Worm (Caenorhabditis elegans): ENCODE measurements around the gene C15C8.4.

C15C8.4 gene

DNA sequence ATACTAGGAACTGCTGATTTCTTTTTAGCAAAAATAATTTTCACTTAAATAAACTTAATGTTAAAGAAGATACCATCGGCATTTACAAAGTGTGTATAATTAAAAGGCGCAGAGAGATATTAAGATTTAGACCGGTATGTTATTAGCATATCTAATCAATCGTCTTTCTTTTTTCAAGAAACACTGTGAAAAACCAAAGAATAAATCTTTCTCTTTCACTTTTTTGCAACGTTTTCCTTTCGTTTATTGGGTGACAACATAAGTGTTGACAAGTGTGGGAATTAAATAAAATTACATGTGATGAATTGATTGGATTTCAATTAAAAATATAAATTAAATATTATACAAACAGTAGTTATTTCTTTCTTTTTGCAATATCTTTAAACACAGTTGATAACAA is 5.1 kb upstream of the C15C8.4 start, which contains the start of gene C15C8.8:
TSS of gene C15C8.8 (minus strand) at position 101 of the 400 bp plus-strand sequence.
- no peak for TF ChIP-seq unc-62 (GFP tag; optimal IDR thresholded peaks at IDR 0.05)

DNA sequence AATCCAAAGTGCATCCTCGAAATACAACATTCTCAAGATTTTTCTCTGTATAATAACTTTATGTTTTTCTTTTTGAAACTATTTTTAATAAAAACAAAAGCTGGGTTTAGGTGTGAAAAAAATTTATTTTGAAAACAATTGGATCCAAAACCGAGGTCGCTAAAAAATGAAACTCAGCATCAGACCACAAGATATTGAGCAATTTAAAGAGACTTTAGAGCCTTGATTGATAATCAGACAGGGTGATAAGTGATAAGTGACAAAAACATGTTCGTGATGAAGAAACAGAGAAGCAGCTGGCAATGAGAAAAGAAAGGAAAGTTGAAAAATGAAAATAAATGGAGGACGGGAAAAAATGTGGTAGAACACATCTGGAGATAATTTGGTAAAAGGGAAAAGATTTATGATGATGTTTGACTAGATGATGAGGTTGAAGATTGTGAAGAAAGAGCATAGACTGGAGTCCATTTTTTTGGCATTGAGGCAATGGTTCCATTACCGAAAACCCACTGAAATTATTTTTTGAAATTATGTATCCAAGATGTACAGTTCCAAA is 4.3 kb upstream of the C15C8.4 start, which contains the start of gene C15C8.6:
TSS of gene C15C8.6 (minus strand) at position 51 of the 556 bp plus-strand sequence.
- no peak for TF ChIP-seq unc-62 (GFP tag; optimal IDR thresholded peaks at IDR 0.05)

DNA sequence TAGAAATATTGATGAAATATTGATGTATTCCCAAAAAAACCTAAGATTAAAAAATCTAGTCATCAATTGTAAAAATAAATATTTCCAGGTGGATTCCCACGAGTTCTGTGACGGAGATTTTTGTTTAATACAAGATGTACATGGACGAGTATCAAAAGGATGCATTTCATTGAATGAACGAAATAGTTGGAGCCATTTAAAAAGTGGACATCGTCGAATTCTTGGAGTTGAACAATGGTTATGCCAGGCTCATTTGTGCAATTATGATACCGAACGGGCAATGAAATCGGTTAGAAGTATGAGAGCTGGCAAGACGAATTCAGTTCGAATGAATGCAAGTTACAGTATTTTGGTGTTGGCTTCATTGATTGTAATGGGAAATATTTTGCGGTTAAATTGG is 2.3 kb upstream of the C15C8.4 start:
- TF ChIP-seq unc-62 (GFP tag; optimal IDR thresholded peaks at IDR 0.05) = no peak

DNA sequence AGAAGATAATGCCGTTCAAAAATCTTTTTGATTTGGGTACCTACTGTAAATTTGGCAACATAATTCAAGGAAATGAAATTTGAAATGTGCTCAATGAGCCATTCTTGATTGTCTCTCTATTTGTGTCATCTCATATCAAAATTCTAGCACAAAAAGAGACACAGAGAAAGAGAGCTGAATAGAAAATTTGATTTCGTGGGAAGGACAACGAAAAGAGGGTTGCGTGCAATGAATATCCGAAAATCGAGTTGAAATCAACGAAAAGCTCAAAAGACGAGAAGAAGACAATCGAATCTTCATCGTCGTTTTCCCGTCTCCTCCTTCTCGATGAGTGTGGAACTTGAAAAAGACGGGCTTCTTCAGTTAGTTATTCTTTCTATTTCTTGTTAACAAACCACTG is 593 bp upstream of the C15C8.4 start, which contains the start of gene C15C8.5:
TSS of gene C15C8.5 (plus strand) at position 152 of the 400 bp plus-strand sequence.
- no peak for TF ChIP-seq unc-62 (GFP tag; optimal IDR thresholded peaks at IDR 0.05)

DNA sequence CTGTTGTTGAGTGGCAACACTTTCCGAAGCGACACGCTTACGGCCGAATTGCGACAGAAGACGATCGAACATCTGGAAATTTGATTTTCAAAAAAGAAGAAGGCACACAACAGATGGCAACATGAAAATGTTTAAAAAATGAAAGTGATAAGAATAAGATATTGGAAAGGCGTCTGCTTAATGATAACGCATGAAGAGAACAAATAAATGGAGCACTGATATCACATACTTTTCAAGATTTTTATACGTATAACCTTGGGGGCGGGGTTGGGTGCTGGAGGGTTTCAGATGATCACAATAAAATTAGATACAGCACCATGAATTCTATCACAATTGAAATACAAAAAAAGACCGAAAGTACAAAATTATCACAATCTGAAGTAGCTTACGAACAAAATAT is 2.3 kb downstream of the C15C8.4 start, which contains the start of gene C15C8.7:
TSS of gene C15C8.7 (minus strand) at position 72 of the 400 bp plus-strand sequence.
- no peak for TF ChIP-seq unc-62 (GFP tag; optimal IDR thresholded peaks at IDR 0.05)

DNA sequence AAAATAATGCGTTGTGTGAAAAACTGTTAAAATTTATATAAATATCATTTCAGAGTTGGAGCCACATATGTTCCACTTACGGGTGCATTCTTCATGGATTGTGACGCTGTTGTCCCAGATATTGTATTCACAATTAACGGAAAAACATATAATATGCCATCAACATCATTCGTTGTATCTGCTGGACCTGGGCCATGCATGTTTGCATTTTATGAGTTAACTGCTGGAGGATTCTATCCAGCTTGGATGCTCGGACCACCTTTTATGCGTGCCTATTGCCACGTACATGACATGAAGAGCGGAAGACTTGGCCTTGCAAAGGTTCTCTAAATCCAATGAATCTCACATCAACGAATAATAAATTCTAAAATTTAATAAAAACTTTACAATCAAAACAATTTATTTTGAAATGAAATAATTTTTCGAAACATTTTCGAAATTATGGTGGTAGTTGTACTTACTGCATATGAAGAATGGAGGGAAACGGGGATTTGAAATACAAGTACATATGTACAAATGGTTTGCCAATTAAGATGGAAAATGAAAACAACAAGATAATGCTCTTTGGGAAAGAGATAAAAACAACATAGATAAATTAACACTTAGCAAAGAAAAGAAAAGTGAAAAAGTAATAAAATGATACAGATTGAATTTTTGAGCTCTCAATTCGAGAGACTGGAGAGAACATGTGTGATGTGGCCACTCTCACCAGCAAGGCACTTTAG is 3.3 kb downstream of the C15C8.4 start:
- TF ChIP-seq unc-62 (GFP tag; optimal IDR thresholded peaks at IDR 0.05) = no peak

DNA sequence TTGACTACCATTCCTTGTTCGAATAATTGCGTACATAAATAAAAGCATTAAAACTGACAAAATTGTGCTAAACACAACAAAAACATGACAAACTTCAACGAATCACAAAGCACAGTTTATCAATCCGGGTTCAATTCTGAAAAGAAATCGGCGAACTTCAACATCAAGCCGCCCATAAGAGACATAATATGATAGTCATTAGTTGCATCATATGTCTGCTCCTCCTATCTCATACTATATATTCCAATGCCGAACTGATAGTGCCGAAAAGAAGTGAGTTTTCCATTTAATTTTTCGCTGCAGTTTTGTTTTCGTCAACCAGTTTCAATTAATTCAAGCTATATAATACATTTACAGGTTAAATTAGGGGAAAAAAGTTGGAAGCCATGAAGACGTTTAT is 5.6 kb downstream of the C15C8.4 start, which contains the start of gene hrg-7:
TSS of gene hrg-7 (plus strand) at position 358 of the 400 bp plus-strand sequence.
- TF ChIP-seq unc-62 (GFP tag; optimal IDR thresholded peaks at IDR 0.05) = no peak

DNA sequence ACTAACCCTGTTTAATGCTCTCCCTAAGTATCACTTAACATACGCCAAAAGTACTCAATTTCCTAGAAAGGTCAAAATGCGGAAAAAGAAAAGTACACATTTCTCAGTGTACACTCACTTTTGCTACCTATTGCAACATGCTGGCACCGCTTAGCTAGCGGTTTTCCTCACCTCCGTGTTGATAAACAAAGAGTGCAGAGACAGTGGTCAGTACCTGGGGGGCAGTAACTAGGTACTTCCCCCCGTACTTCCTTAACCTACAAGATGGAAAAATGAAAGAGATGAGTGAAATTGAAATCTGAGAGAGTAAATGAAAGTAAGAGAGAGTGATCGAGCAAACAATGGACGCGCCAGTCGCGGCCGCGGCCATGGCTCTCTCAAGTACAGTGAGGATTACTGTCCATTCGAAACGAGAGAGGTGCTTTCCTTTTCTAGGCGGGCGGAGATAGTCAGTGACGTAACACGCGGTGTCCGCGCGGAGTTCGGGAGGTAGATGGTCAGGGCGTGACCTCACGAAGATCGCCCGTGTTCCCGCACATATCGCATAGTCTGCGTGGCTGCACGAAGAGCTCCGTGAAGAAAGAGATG is 11.0 kb downstream of the C15C8.4 start, which contains the start of gene cky-1:
TSS of gene cky-1 (plus strand) at position 538 of the 588 bp plus-strand sequence.
- no peak for TF ChIP-seq unc-62 (GFP tag; optimal IDR thresholded peaks at IDR 0.05)

DNA sequence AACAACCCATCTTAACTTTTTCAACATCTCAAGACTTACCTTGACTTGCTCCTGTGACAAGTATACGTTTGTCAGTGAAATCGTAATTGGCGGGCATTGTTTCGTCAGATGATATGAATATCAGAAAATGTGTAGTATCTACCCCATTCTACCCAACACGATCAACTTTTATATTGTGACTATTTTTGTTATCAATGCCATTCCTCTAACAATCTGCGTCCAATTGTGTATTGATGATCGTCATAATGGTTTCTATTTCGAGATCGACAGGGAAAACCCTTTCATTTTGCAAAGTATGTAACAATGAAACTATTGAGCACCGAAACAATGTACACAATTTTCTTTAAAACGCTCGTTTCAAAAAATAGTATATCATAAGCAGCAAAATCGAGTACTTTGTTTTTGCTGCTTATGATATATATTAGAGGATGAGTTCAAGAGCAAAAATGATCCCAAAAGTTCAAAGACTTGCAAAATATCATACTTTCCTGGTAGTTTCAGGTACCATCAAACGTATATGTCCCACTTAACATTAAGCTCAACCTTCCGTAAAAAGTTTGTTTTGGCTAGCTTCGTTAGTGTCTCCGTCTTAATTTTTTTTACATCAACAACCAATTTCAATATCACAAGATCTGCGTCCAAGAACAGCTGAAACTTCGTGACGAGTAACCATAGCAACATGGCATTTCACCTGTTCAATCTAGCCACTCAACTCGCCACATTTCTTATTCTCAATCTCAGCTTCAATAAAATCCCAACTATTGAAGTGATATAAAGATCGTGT is 13.6 kb downstream of the C15C8.4 start, which contains the start of the genes dhs-21 and xbx-9:
TSS of gene dhs-21 (minus strand) at position 181 of the 784 bp plus-strand sequence.
TSS of gene xbx-9 (plus strand) at position 734 of the 784 bp plus-strand sequence.
- TF ChIP-seq unc-62 (GFP tag; optimal IDR thresholded peaks at IDR 0.05) = no peak

DNA sequence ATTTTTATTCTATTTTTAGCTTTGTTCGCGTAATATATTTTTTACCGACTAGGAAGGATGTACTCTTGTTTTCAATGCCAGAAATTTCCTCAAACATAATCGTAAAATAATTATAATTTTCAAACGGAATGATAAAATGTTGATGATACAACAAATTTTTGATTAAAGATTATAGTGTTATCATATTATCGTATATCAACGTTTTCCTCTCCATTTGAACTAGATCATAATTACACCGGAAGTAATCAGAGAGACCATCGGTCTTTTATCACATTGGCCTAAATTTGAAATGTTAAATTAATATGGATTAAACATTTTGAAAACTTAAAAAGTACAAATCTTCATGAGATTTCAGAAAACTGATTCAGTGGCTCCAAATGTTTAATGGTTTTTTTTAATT is 14.5 kb downstream of the C15C8.4 start:
- no peak for TF ChIP-seq unc-62 (GFP tag; optimal IDR thresholded peaks at IDR 0.05)

DNA sequence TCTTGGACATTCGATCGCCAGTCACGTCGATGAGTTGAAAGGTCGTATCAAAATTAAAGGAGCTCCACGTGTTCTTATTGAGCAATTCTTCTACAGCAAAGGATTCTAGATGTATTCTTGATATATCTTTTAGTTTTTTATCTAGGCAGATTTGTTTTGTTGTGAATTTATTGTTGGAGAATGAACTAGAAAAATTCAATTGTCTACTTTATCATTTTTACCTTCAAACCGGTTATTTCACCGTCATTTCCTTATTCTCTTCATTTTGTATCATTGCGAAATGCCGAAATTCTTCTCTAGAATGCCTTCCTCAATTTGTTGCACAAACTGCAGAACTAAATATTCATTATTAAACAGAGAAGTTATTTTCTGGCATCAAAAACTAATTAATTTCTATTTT is 18.0 kb downstream of the C15C8.4 start, which contains the start of gene R11D1.10:
TSS of gene R11D1.10 (plus strand) at position 301 of the 400 bp plus-strand sequence.
- no peak for TF ChIP-seq unc-62 (GFP tag; optimal IDR thresholded peaks at IDR 0.05)

DNA sequence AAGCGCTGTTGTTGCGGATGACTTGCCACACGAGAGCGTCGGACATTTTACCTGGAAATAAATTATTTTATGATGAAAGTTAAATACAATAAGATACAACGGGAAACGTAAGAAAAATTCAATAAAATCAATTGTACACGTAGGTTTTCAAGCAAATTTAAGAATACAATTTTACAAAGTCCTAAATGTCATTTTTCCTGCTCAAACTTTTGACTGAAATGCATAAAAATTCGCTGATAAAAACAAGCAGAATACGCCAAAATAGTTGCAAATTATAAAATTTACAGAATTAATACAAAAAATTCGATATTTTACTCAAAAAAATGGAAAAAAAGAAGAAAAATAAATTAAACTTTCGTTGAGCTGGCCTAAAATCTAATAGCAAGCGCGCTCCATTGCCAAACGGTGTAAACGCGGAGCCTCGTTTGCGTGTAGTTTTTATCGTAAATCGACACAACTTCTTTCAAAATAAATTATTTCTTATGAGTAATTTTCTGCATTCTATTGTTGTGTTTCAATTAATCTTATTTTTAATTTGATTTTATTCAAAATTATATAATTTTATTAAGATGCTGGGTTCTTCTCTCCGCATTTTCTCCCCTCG is 19.1 kb downstream of the C15C8.4 start, which contains the start of the genes rpl-28 and mrpl-49:
TSS of gene rpl-28 (minus strand) at position 51 of the 604 bp plus-strand sequence.
TSS of gene mrpl-49 (plus strand) at position 570 of the 604 bp plus-strand sequence.
- TF ChIP-seq unc-62 (GFP tag; optimal IDR thresholded peaks at IDR 0.05) = no peak

DNA sequence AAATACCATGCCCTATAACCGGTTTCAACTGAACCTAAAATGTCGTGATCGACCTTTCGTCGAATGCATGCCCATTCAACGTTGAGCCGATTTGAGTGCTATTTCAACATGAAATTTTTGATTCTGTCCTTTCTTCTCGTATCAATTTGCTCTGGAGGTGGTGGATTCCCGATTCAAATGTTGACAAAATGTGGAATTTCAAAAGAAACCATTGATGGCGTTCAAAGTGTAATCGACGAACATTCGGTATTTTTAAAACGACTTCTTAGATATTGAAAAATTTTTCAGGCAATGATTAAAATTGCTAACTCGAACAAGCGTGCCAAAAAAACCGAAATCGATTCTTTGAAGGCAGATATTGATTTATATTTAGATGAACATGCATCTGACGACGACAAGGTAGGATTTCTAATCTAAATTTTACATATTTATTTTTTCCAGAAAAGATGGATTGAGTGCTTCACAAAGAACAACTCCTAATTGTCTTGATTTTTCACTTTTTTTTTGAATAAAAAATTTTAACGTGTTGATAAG is 20.1 kb downstream of the C15C8.4 start, which contains the start of gene R11D1.13:
TSS of gene R11D1.13 (plus strand) at position 51 of the 534 bp plus-strand sequence.
- no peak for TF ChIP-seq unc-62 (GFP tag; optimal IDR thresholded peaks at IDR 0.05)

DNA sequence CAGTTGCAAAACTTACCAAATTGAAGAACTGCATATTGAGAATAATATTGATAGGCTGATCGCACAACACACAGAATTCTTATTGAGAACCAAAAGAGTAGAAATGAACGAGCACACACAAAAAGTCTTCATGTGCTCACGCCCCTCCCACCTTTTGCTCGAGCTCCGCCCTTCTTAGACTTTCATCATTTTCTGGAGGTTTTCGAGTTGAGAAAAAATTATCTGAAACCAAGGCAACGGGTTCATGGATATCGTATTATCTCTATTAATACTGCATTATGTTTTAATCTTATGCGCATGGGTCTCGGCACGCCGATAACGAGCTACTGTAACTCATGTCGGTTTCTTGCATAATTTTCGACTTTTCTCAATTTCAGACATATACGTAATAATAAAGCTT is 21.4 kb downstream of the C15C8.4 start, which contains the start of gene R11D1.12:
TSS of gene R11D1.12 (minus strand) at position 101 of the 400 bp plus-strand sequence.
- no peak for TF ChIP-seq unc-62 (GFP tag; optimal IDR thresholded peaks at IDR 0.05)
